Worm (Caenorhabditis elegans) whole organism, L1 larva: Measurements from ENCODE around the gene F48F5.8.

Experiments
- C16A3.4 ChIP-seq: fragments of 150-350 bp; optimal IDR thresholded peaks from 2 replicates; lab custom pipeline; 2014; ENCODE audit warnings: missing biosample characterization, missing genetic modification characterization
- F16B12.6 ChIP-seq: fragments of 150-350 bp; optimal IDR thresholded peaks from 2 replicates; lab custom pipeline; 2014; ENCODE audit warnings: missing biosample characterization, missing genetic modification characterization
- Y116A8C.19 ChIP-seq: sonication (generic microtip); optimal IDR thresholded peaks from 2 replicates; lab custom pipeline; 2016; ENCODE audit warnings: missing compliant biosample characterization, missing genetic modification characterization, borderline replicate concordance
- aha-1 ChIP-seq: fragments of 150-350 bp; optimal IDR thresholded peaks from 2 replicates; lab custom pipeline; 2014; ENCODE audit warnings: missing biosample characterization, missing genetic modification characterization
- alr-1 ChIP-seq: fragments of 200-800 bp; sonication (Bioruptor generic); optimal IDR thresholded peaks from 2 replicates; lab custom pipeline; 2018; ENCODE audit warnings: borderline replicate concordance, mild to moderate bottlenecking, missing genetic modification characterization, missing compliant biosample characterization
- ama-1 ChIP-seq: fragments of 150-350 bp; optimal IDR thresholded peaks from 2 replicates; lab custom pipeline; 2014
- ceh-63 ChIP-seq: fragments of 200-800 bp; sonication (Bioruptor generic); optimal IDR thresholded peaks from 2 replicates; lab custom pipeline; 2018; ENCODE audit warnings: mild to moderate bottlenecking, missing genetic modification characterization, missing compliant biosample characterization
- ceh-8 ChIP-seq: fragments of 200-800 bp; sonication (Bioruptor generic); optimal IDR thresholded peaks from 2 replicates; lab custom pipeline; 2018; ENCODE audit warnings: mild to moderate bottlenecking, missing genetic modification characterization, moderate library complexity, missing compliant biosample characterization
- ceh-88 ChIP-seq: fragments of 200-800 bp; sonication (Bioruptor generic); IDR thresholded peaks from 2 replicates; pipeline ENCODE4 v1.3.6; 2022; ENCODE audit warnings: missing genetic modification characterization, missing compliant biosample characterization
- ceh-90 ChIP-seq: sonication (generic microtip); optimal IDR thresholded peaks from 2 replicates; lab custom pipeline; 2016; ENCODE audit warnings: missing genetic modification characterization, missing compliant biosample characterization
- dpl-1 ChIP-seq, 3 experiments: fragments of 150-350 bp in 2 of 3; sonication (generic microtip) in 1 of 3; optimal IDR thresholded peaks; 2 replicates each; lab custom pipeline; 2014 to 2017; ENCODE audit warnings: missing biosample characterization in 3 of 3, missing genetic modification characterization in 3 of 3, missing genetic modification reagents in 3 of 3
- dsc-1 ChIP-seq: sonication (generic microtip); optimal IDR thresholded peaks from 2 replicates; lab custom pipeline; 2016; ENCODE audit warnings: mild to moderate bottlenecking, missing genetic modification characterization, missing compliant biosample characterization
- efl-3 ChIP-seq: fragments of 200-800 bp; sonication (Bioruptor generic); optimal IDR thresholded peaks from 2 replicates; lab custom pipeline; 2018; ENCODE audit warnings: mild to moderate bottlenecking, missing genetic modification characterization, missing compliant biosample characterization
- egl-13 ChIP-seq: sonication (generic microtip); optimal IDR thresholded peaks from 2 replicates; lab custom pipeline; 2016; ENCODE audit warnings: missing genotype, missing genetic modification reagents, missing genetic modification characterization, missing compliant biosample characterization
- elt-2 ChIP-seq: sonication (generic microtip); optimal IDR thresholded peaks from 2 replicates; lab custom pipeline; 2016; ENCODE audit warnings: missing genetic modification characterization, mild to moderate bottlenecking, inconsistent platforms, missing compliant biosample characterization, missing genetic modification reagents
- elt-3 ChIP-seq, 6 experiments: fragments of 150-350 bp in 1 of 6; sonication (generic microtip); optimal IDR thresholded peaks; 2 replicates each; lab custom pipeline; 2017 to 2018; ENCODE audit warnings: missing biosample characterization in 6 of 6, missing genetic modification characterization in 6 of 6, inconsistent platforms in 1 of 6
- ets-5 ChIP-seq: fragments of 200-800 bp; sonication (Bioruptor generic); IDR thresholded peaks from 2 replicates; pipeline ENCODE4 v1.3.6; 2022; ENCODE audit warnings: missing genetic modification characterization, missing compliant biosample characterization
- fkh-10 ChIP-seq: sonication (generic microtip); optimal IDR thresholded peaks from 2 replicates; lab custom pipeline; 2017; ENCODE audit warnings: missing biosample characterization, missing genetic modification reagents, missing genetic modification characterization
- fkh-4 ChIP-seq: sonication (generic microtip); optimal IDR thresholded peaks from 2 replicates; lab custom pipeline; 2016; ENCODE audit warnings: missing compliant biosample characterization, missing genetic modification characterization, borderline replicate concordance
- hlh-17 ChIP-seq: fragments of 200-800 bp; sonication (Bioruptor generic); optimal IDR thresholded peaks from 2 replicates; lab custom pipeline; 2018; ENCODE audit warnings: missing genetic modification characterization, mild to moderate bottlenecking, missing compliant biosample characterization, moderate library complexity, borderline replicate concordance
- hlh-4 ChIP-seq: sonication (generic microtip); optimal IDR thresholded peaks from 2 replicates; lab custom pipeline; 2016; ENCODE audit warnings: mild to moderate bottlenecking, missing genetic modification characterization, missing compliant biosample characterization
- hpl-2 ChIP-seq: fragments of 150-350 bp; optimal IDR thresholded peaks from 2 replicates; lab custom pipeline; 2014; ENCODE audit warnings: missing biosample characterization, missing genetic modification reagents, missing genetic modification characterization
- irx-1 ChIP-seq: sonication (generic microtip); optimal IDR thresholded peaks from 2 replicates; lab custom pipeline; 2016; ENCODE audit warnings: missing genetic modification characterization, missing compliant biosample characterization
- isw-1 ChIP-seq: fragments of 200-800 bp; sonication (Bioruptor generic); IDR thresholded peaks from 2 replicates; pipeline ENCODE4 v1.3.6; 2022; ENCODE audit warnings: missing genetic modification characterization, missing compliant biosample characterization
- lin-13 ChIP-seq: fragments of 150-350 bp; optimal IDR thresholded peaks from 2 replicates; lab custom pipeline; 2014; ENCODE audit warnings: missing biosample characterization, missing genetic modification reagents, missing genetic modification characterization
- lin-14 ChIP-seq: fragments of 200-800 bp; sonication (Bioruptor generic); optimal IDR thresholded peaks from 2 replicates; lab custom pipeline; 2018; ENCODE audit warnings: mild to moderate bottlenecking, missing genetic modification characterization, moderate library complexity, missing compliant biosample characterization
- lin-35 ChIP-seq, 2 experiments: fragments of 150-350 bp; optimal IDR thresholded peaks; 2 replicates each; lab custom pipeline; 2014; ENCODE audit warnings: missing biosample characterization in 2 of 2, missing genetic modification characterization in 2 of 2, missing genetic modification reagents in 2 of 2
- lin-39 ChIP-seq: fragments of 150-350 bp; optimal IDR thresholded peaks from 2 replicates; lab custom pipeline; 2014; ENCODE audit warnings: missing biosample characterization, missing genetic modification reagents, missing genetic modification characterization
- lir-3 ChIP-seq: sonication (generic microtip); optimal IDR thresholded peaks from 2 replicates; lab custom pipeline; 2016; ENCODE audit warnings: mild to moderate bottlenecking, missing genetic modification characterization, moderate library complexity, missing compliant biosample characterization; ENCODE audit not compliant: poor library complexity
- nhr-20 ChIP-seq: sonication (generic microtip); optimal IDR thresholded peaks from 2 replicates; lab custom pipeline; 2016; ENCODE audit warnings: mild to moderate bottlenecking, missing genetic modification characterization, missing compliant biosample characterization
- nhr-237 ChIP-seq: fragments of 150-350 bp; optimal IDR thresholded peaks from 2 replicates; lab custom pipeline; 2014; ENCODE audit warnings: missing biosample characterization, missing genetic modification characterization
- nhr-28 ChIP-seq: fragments of 150-350 bp; optimal IDR thresholded peaks from 2 replicates; lab custom pipeline; 2014; ENCODE audit warnings: missing biosample characterization, missing genetic modification characterization
- nhr-71 ChIP-seq: sonication (generic microtip); optimal IDR thresholded peaks from 2 replicates; lab custom pipeline; 2016; ENCODE audit warnings: mild to moderate bottlenecking, missing genetic modification characterization, moderate library complexity, missing compliant biosample characterization
- nhr-77 ChIP-seq: fragments of 150-350 bp; optimal IDR thresholded peaks from 2 replicates; lab custom pipeline; 2014; ENCODE audit warnings: missing biosample characterization, missing genetic modification characterization
- nhr-84 ChIP-seq: sonication (generic microtip); optimal IDR thresholded peaks from 2 replicates; lab custom pipeline; 2017; ENCODE audit warnings: missing biosample characterization, missing genetic modification characterization
- nhr-85 ChIP-seq: sonication (generic microtip); peaks from one replicate; lab custom pipeline; 2016; ENCODE audit warnings: missing genetic modification characterization, inconsistent platforms, missing compliant biosample characterization
- pax-3 ChIP-seq: fragments of 200-800 bp; sonication (Bioruptor generic); optimal IDR thresholded peaks from 2 replicates; lab custom pipeline; 2018; ENCODE audit warnings: mild to moderate bottlenecking, missing genetic modification characterization, moderate library complexity, missing compliant biosample characterization
- pqm-1 ChIP-seq: sonication (generic microtip); optimal IDR thresholded peaks from 3 replicates; lab custom pipeline; 2017; ENCODE audit warnings: missing biosample characterization, missing genetic modification characterization
- rnt-1 ChIP-seq: sonication (generic microtip); optimal IDR thresholded peaks from 2 replicates; lab custom pipeline; 2016; ENCODE audit warnings: mild to moderate bottlenecking, missing genetic modification characterization, moderate library complexity, missing compliant biosample characterization
- skn-1 ChIP-seq: fragments of 150-350 bp; optimal IDR thresholded peaks from 2 replicates; lab custom pipeline; 2014; ENCODE audit warnings: missing biosample characterization, missing genetic modification characterization
- snpc-4 ChIP-seq: fragments of 150-350 bp; optimal IDR thresholded peaks from 2 replicates; lab custom pipeline; 2014; ENCODE audit warnings: missing biosample characterization, missing genetic modification characterization
- sox-4 ChIP-seq: sonication (generic microtip); optimal IDR thresholded peaks from 2 replicates; lab custom pipeline; 2016; ENCODE audit warnings: missing genetic modification characterization, missing compliant biosample characterization
- tbx-2 ChIP-seq: sonication (generic microtip); optimal IDR thresholded peaks from 2 replicates; lab custom pipeline; 2016; ENCODE audit warnings: missing genetic modification characterization, missing compliant biosample characterization
- unc-30 ChIP-seq: sonication (generic microtip); optimal IDR thresholded peaks from 2 replicates; lab custom pipeline; 2017; ENCODE audit warnings: missing biosample characterization, missing genetic modification characterization
- unc-62 ChIP-seq: fragments of 150-350 bp; optimal IDR thresholded peaks from 2 replicates; lab custom pipeline; 2014; ENCODE audit warnings: missing biosample characterization, missing genetic modification reagents, missing genetic modification characterization
- unc-98 ChIP-seq: fragments of 200-800 bp; sonication (Bioruptor generic); IDR thresholded peaks from 2 replicates; pipeline ENCODE4 v1.3.6; 2022; ENCODE audit warnings: missing genetic modification characterization, missing compliant biosample characterization
- xbp-1 ChIP-seq: sonication (generic microtip); optimal IDR thresholded peaks from 2 replicates; lab custom pipeline; 2016; ENCODE audit warnings: missing genetic modification characterization, missing compliant biosample characterization
- zag-1 ChIP-seq: fragments of 150-350 bp; optimal IDR thresholded peaks from 2 replicates; lab custom pipeline; 2014; ENCODE audit warnings: missing biosample characterization, missing genetic modification characterization
- zip-4 ChIP-seq: fragments of 200-800 bp; sonication (Bioruptor generic); optimal IDR thresholded peaks from 2 replicates; lab custom pipeline; 2018; ENCODE audit warnings: mild to moderate bottlenecking, missing genetic modification characterization, moderate library complexity, missing compliant biosample characterization
- ztf-11 ChIP-seq, 2 experiments: sonication (generic microtip); optimal IDR thresholded peaks; 2 replicates each; lab custom pipeline; 2016 to 2017; ENCODE audit warnings: missing genetic modification characterization in 2 of 2, missing biosample characterization in 1 of 2, missing compliant biosample characterization in 1 of 2
- ztf-4 ChIP-seq: fragments of 150-350 bp; optimal IDR thresholded peaks from 2 replicates; lab custom pipeline; 2014; ENCODE audit warnings: missing biosample characterization, missing genetic modification characterization

The F48F5.8 gene

DNA sequence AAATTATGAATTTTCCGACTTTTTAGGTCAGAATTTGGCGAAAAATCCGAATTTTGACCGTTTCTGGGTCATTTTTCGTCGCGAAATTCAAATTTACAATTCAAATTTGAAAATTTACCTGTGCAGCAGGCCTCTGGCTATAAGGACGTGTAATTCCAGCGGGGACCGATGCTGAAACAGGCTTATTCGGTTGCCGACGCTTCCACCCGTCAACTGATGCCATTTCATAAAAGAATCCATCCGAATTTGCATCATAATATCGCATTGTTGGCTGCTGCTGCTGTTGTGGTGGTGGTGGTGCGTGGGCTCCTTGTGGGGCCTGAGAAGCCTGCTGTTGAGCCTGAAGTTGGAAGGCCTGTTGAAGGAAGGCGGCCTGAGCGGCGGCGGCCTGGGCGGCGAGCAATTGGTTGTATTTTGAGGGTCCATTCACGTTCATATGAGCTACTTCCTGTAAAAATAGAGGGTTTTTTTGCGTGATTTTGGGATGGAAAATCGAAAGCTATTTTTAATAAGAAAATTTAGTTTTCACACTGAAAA, 25.5 kb upstream of the F48F5.8 start:
- no peak for TF ChIP-seq lin-14 (GFP tag; lab: Kevin White, UChicago)
- no peak for TF ChIP-seq ceh-88 (GFP tag; lab: Robert Waterston, UW)
- no peak for TF ChIP-seq ama-1 (lab: Kevin White, UChicago)
- no peak for TF ChIP-seq tbx-2 (tag; lab: Kevin White, UChicago)
- no peak for TF ChIP-seq aha-1 (tag; lab: Kevin White, UChicago)
- TF ChIP-seq elt-3 (tag; optimal IDR thresholded peaks at IDR 0.05; lab: Kevin White, UChicago), result no peak
- no peak for TF ChIP-seq nhr-20
- TF ChIP-seq xbp-1 (tag; lab: Kevin White, UChicago), result no peak

- TF ChIP-seq lin-35 (GFP tag; optimal IDR thresholded peaks at IDR 0.05; lab: Kevin White, UChicago) (no peak), egl-13 (tag; lab: Kevin White, UChicago) (peak; percentile 39), Y116A8C.19 (tag; lab: Kevin White, UChicago) (no peak), lin-13 (GFP tag; lab: Kevin White, UChicago) (no peak), F16B12.6 (tag; lab: Kevin White, UChicago) (no peak), ztf-4 (tag; lab: Kevin White, UChicago) (no peak), nhr-20 (no peak), ceh-90 (tag; lab: Kevin White, UChicago) (no peak), alr-1 (tag; lab: Kevin White, UChicago) (no peak), xbp-1 (tag; lab: Kevin White, UChicago) (no peak), pqm-1 (tag; lab: Kevin White, UChicago) (no peak), C16A3.4 (tag; lab: Kevin White, UChicago) (no peak), aha-1 (tag; lab: Kevin White, UChicago) (no peak), ceh-8 (GFP tag; lab: Kevin White, UChicago) (no peak), dsc-1 (tag; lab: Kevin White, UChicago) (no peak), ets-5 (no peak), unc-98 (GFP tag; lab: Robert Waterston, UW) (no peak), nhr-77 (tag; lab: Kevin White, UChicago) (no peak), nhr-237 (tag; lab: Kevin White, UChicago) (no peak), lin-39 (tag; lab: Kevin White, UChicago) (no peak), fkh-4 (tag; lab: Kevin White, UChicago) (no peak), hlh-4 (tag; lab: Kevin White, UChicago) (no peak), ceh-63 (GFP tag; lab: Kevin White, UChicago) (no peak), rnt-1 (tag; lab: Kevin White, UChicago) (no peak), unc-30 (tag; lab: Kevin White, UChicago) (no peak), irx-1 (tag; lab: Kevin White, UChicago) (no peak), ztf-11 (tag; optimal IDR thresholded peaks at IDR 0.05; lab: Kevin White, UChicago) (no peak), hlh-17 (GFP tag; lab: Kevin White, UChicago) (no peak), unc-62 (GFP tag; lab: Kevin White, UChicago) (no peak), nhr-85 (no peak), pax-3 (tag; lab: Kevin White, UChicago) (peak; percentile 51), zip-4 (GFP tag; lab: Kevin White, UChicago) (no peak), skn-1 (tag; lab: Kevin White, UChicago) (no peak), nhr-28 (no peak), sox-4 (peak; percentile 53), lir-3 (tag; lab: Kevin White, UChicago) (no peak), elt-2 (tag; lab: Kevin White, UChicago) (no peak), snpc-4 (tag; lab: Kevin White, UChicago) (no peak), fkh-10 (GFP tag; lab: Kevin White, UChicago) (no peak), nhr-71 (tag; lab: Kevin White, UChicago) (peak; percentile 86), zag-1 (tag; lab: Kevin White, UChicago) (no peak), dpl-1 (GFP tag; optimal IDR thresholded peaks at IDR 0.05; lab: Kevin White, UChicago) (no peak), isw-1 (GFP tag; lab: Robert Waterston, UW) (no peak), hpl-2 (GFP tag; lab: Kevin White, UChicago) (no peak), nhr-84 (tag; lab: Kevin White, UChicago) (no peak), efl-3 (GFP tag; lab: Kevin White, UChicago) (no peak)
Observed at ce11 chrV:20402842-20403241, 22.3 kb upstream of the F48F5.8 start.
